Worm (Caenorhabditis elegans): ENCODE data around the gene alh-7.
A peak's percentile ranks its signal among the peaks of the same experiment; 100 is the strongest.

alh-7 gene

ce11 chrII:13456622-13457021, 35.0 kb downstream of the alh-7 start (continued):
- TF ChIP-seq F37D6.2 (tag; optimal IDR thresholded peaks at IDR 0.05) (no peak), skn-1 (tag; optimal IDR thresholded peaks at IDR 0.05) (no peak), zfp-3 (GFP tag; conservative IDR thresholded peaks at IDR 0.05) (no peak), ceh-82 (tag; optimal IDR thresholded peaks at IDR 0.05) (no peak), set-16 (GFP tag; IDR thresholded peaks at IDR 0.05) (peak; percentile 66), F44E2.7 (GFP tag; IDR thresholded peaks at IDR 0.05) (no peak), tag-97 (GFP tag; IDR thresholded peaks at IDR 0.05) (no peak), sdz-12 (GFP tag; optimal IDR thresholded peaks at IDR 0.05) (no peak), dpl-1 (GFP tag; optimal IDR thresholded peaks at IDR 0.05) (no peak), zip-11 (GFP tag; IDR thresholded peaks at IDR 0.05) (no peak), nhr-28 (tag; optimal IDR thresholded peaks at IDR 0.05) (peak; percentile 45), F10B5.3 (tag; optimal IDR thresholded peaks at IDR 0.05) (no peak), vab-7 (GFP tag; IDR thresholded peaks at IDR 0.05) (no peak), dmd-9 (GFP tag; IDR thresholded peaks at IDR 0.05) (no peak), madf-5 (GFP tag; IDR thresholded peaks at IDR 0.05) (no peak), ces-1 (GFP tag; optimal IDR thresholded peaks at IDR 0.05) (no peak), egl-43 (GFP tag; IDR thresholded peaks at IDR 0.05) (no peak), zfp-2 (tag; optimal IDR thresholded peaks at IDR 0.05) (no peak), Y75B8A.6 (GFP tag; IDR thresholded peaks at IDR 0.05) (no peak), madf-9 (GFP tag; conservative IDR thresholded peaks at IDR 0.05) (no peak), ceh-20 (GFP tag; IDR thresholded peaks at IDR 0.05) (no peak), fkh-10 (GFP tag; optimal IDR thresholded peaks at IDR 0.05) (no peak), nhr-48 (tag; optimal IDR thresholded peaks at IDR 0.05) (no peak), nhr-6 (tag; optimal IDR thresholded peaks at IDR 0.05) (no peak), tra-1 (GFP tag; IDR thresholded peaks at IDR 0.05) (no peak), mxl-3 (GFP tag; optimal IDR thresholded peaks at IDR 0.05) (peak; percentile 38), cey-2 (tag; optimal IDR thresholded peaks at IDR 0.05; ENCODE audit: borderline replicate concordance, insufficient read depth) (no peak), daf-8 (GFP tag; IDR thresholded peaks at IDR 0.05) (no peak), arid-1 (GFP tag; conservative IDR thresholded peaks at IDR 0.05) (no peak), mdl-1 (tag; optimal IDR thresholded peaks at IDR 0.05) (no peak), ztf-7 (tag; optimal IDR thresholded peaks at IDR 0.05) (no peak), nhr-111 (GFP tag; optimal IDR thresholded peaks at IDR 0.05) (no peak), nhr-10 (tag; optimal IDR thresholded peaks at IDR 0.05) (no peak), T26A8.4 (GFP tag; IDR thresholded peaks at IDR 0.05) (no peak), lsy-2 (tag; optimal IDR thresholded peaks at IDR 0.05) (no peak), fos-1 (tag; optimal IDR thresholded peaks at IDR 0.05) (no peak), lin-29 (GFP tag; IDR thresholded peaks at IDR 0.05) (no peak), aly-2 (tag; optimal IDR thresholded peaks at IDR 0.05) (no peak), dmd-6 (GFP tag; IDR thresholded peaks at IDR 0.05) (peak; percentile 41; the same call in 1 of the 2 replicates), spr-1 (tag; optimal IDR thresholded peaks at IDR 0.05) (no peak), rbr-2 (tag; optimal IDR thresholded peaks at IDR 0.05) (no peak), unc-130 (GFP tag; optimal IDR thresholded peaks at IDR 0.05) (no peak), ZK546.5 (tag; optimal IDR thresholded peaks at IDR 0.05) (no peak), nhr-11 (tag; optimal IDR thresholded peaks at IDR 0.05) (no peak), egl-27 (tag; optimal IDR thresholded peaks at IDR 0.05) (no peak), spr-3 (GFP tag; optimal IDR thresholded peaks at IDR 0.05) (no peak), zag-1 (tag; optimal IDR thresholded peaks at IDR 0.05) (no peak), ztf-11 (tag; optimal IDR thresholded peaks at IDR 0.05) (no peak), dve-1 (tag; optimal IDR thresholded peaks at IDR 0.05; ENCODE audit: insufficient read depth) (peak; percentile 34), mdt-29 (GFP tag; IDR thresholded peaks at IDR 0.05) (no peak), R02D3.7 (tag; optimal IDR thresholded peaks at IDR 0.05) (no peak), nhr-76 (tag; optimal IDR thresholded peaks at IDR 0.05) (no peak), jun-1 (tag; optimal IDR thresholded peaks at IDR 0.05) (no peak)

Measured in whole organism, L4 larva.